Worm (Caenorhabditis elegans): ENCODE data around the gene T28C12.1.

ce11 chrV:6323602-6324001 is 8.1 kb upstream of the T28C12.1 start:
- TF ChIP-seq ceh-13 (GFP tag; optimal IDR thresholded peaks at IDR 0.05) (no peak), ama-1 (optimal IDR thresholded peaks at IDR 0.05) (no peak), tra-4 (tag; optimal IDR thresholded peaks at IDR 0.05) (no peak), F13C5.2 (tag; optimal IDR thresholded peaks at IDR 0.05) (no peak), hmbx-1 (tag; optimal IDR thresholded peaks at IDR 0.05) (no peak), hnd-1 (tag; optimal IDR thresholded peaks at IDR 0.05) (no peak)
